Worm (Caenorhabditis elegans) whole organism, young adult: ENCODE measurements around the gene C07E3.10.

Source experiments
- bed-2 ChIP-seq: fragments of 200-800 bp; sonication (Bioruptor generic); IDR thresholded peaks from 2 replicates; pipeline ENCODE4 v1.3.6; 2022; ENCODE audit warnings: missing genetic modification reagents, missing genetic modification characterization, missing compliant biosample characterization
- die-1 ChIP-seq: sonication (generic microtip); optimal IDR thresholded peaks from 2 replicates; lab custom pipeline; 2016; ENCODE audit warnings: missing genotype, mild to moderate bottlenecking, missing genetic modification characterization, missing compliant biosample characterization
- let-526 ChIP-seq: fragments of 200-800 bp; sonication (Bioruptor generic); IDR thresholded peaks from 2 replicates; pipeline ENCODE4 v1.3.6; 2022; ENCODE audit warnings: missing genetic modification reagents, missing genetic modification characterization, missing compliant biosample characterization
- unc-62 ChIP-seq: fragments of 150-350 bp; optimal IDR thresholded peaks from 2 replicates; lab custom pipeline; 2014; ENCODE audit warnings: missing biosample characterization, missing genetic modification reagents, missing genetic modification characterization

ce11 chrII:10321410-10321809, 24.8 kb upstream of the C07E3.10 start, which contains the start of gene idpp-4:
- TF ChIP-seq bed-2 (GFP tag; lab: Robert Waterston, UW) (no peak), unc-62 (no peak), die-1 (tag; lab: Kevin White, UChicago) (no peak), let-526 (GFP tag; lab: Robert Waterston, UW) (no peak)
